Worm (Caenorhabditis elegans) whole organism, young adult: ENCODE measurements around the gene tra-2.
A peak's percentile ranks its signal among the peaks of the same experiment; 100 is the strongest.

Experiments
- B0019.2 ChIP-seq: fragments of 200-800 bp; sonication (Bioruptor generic); conservative IDR thresholded peaks from 2 replicates; pipeline ENCODE4 v1.3.6; 2022; ENCODE audit warnings: missing genetic modification reagents, missing genetic modification characterization, missing compliant biosample characterization
- B0336.3 ChIP-seq: fragments of 200-800 bp; sonication (Bioruptor generic); IDR thresholded peaks from 2 replicates; pipeline ENCODE4 v1.3.6; 2022; ENCODE audit warnings: missing genetic modification characterization, missing compliant biosample characterization
- F10E7.11 ChIP-seq: sonication (generic microtip); optimal IDR thresholded peaks from 2 replicates; lab custom pipeline; 2017; ENCODE audit warnings: mild to moderate bottlenecking, missing genetic modification characterization, moderate library complexity, missing compliant biosample characterization
- F22D6.2 ChIP-seq: sonication (generic microtip); optimal IDR thresholded peaks from 2 replicates; lab custom pipeline; 2016; ENCODE audit warnings: mild to moderate bottlenecking, missing genetic modification characterization, missing compliant biosample characterization
- F33H1.4 ChIP-seq: fragments of 200-800 bp; sonication (Bioruptor generic); IDR thresholded peaks from 2 replicates; pipeline ENCODE4 v1.3.6; 2022; ENCODE audit warnings: missing genetic modification reagents, missing genetic modification characterization, missing compliant biosample characterization
- F37B4.10 ChIP-seq: fragments of 200-800 bp; sonication (Bioruptor generic); IDR thresholded peaks from 2 replicates; pipeline ENCODE4 v1.3.6; 2022; ENCODE audit warnings: missing genetic modification characterization, missing compliant biosample characterization
- F49E8.2 ChIP-seq: sonication (generic microtip); optimal IDR thresholded peaks from 3 replicates; lab custom pipeline; 2017; ENCODE audit warnings: missing genetic modification characterization, mild to moderate bottlenecking, missing compliant biosample characterization, antibody characterized with exemption, moderate library complexity; ENCODE audit not compliant: insufficient read depth
- F52B5.7 ChIP-seq: sonication (generic microtip); optimal IDR thresholded peaks from 2 replicates; lab custom pipeline; 2016; ENCODE audit warnings: mild to moderate bottlenecking, missing genetic modification characterization, missing compliant biosample characterization
- F57A8.1 ChIP-seq: fragments of 200-800 bp; sonication (Bioruptor generic); optimal IDR thresholded peaks from 2 replicates; lab custom pipeline; 2018; ENCODE audit warnings: mild to moderate bottlenecking, missing genetic modification characterization, moderate library complexity, missing compliant biosample characterization
- K11D2.4 ChIP-seq: fragments of 200-800 bp; sonication (Bioruptor generic); IDR thresholded peaks from 2 replicates; pipeline ENCODE4 v1.3.6; 2022; ENCODE audit warnings: missing genetic modification reagents, missing genetic modification characterization, missing compliant biosample characterization
- T07F8.4 ChIP-seq: sonication (generic microtip); optimal IDR thresholded peaks from 2 replicates; lab custom pipeline; 2016; ENCODE audit warnings: mild to moderate bottlenecking, missing genetic modification characterization, moderate library complexity, missing compliant biosample characterization
- Y56A3A.18 ChIP-seq: fragments of 200-800 bp; sonication (Bioruptor generic); IDR thresholded peaks from 2 replicates; pipeline ENCODE4 v1.3.6; 2022; ENCODE audit warnings: missing genetic modification reagents, missing genetic modification characterization, missing compliant biosample characterization
- Y67H2A.10 ChIP-seq: fragments of 200-800 bp; sonication (Bioruptor generic); conservative IDR thresholded peaks from 2 replicates; pipeline ENCODE4 v1.3.6; 2022; ENCODE audit warnings: missing genetic modification reagents, missing genetic modification characterization, missing compliant biosample characterization
- ZK185.1 ChIP-seq: sonication (generic microtip); optimal IDR thresholded peaks from 2 replicates; lab custom pipeline; 2016; ENCODE audit warnings: mild to moderate bottlenecking, missing genetic modification characterization, missing compliant biosample characterization; ENCODE audit not compliant: poor library complexity, severe bottlenecking
- akir-1 ChIP-seq: fragments of 200-800 bp; sonication (Bioruptor generic); optimal IDR thresholded peaks from 2 replicates; lab custom pipeline; 2018; ENCODE audit warnings: mild to moderate bottlenecking, missing genetic modification characterization, moderate library complexity, missing compliant biosample characterization
- atf-7 ChIP-seq: sonication (generic microtip); optimal IDR thresholded peaks from 2 replicates; lab custom pipeline; 2017; ENCODE audit warnings: mild to moderate bottlenecking, missing genetic modification characterization, missing compliant biosample characterization
- bed-1 ChIP-seq: fragments of 200-800 bp; sonication (Bioruptor generic); IDR thresholded peaks from 2 replicates; pipeline ENCODE4 v1.3.6; 2022; ENCODE audit warnings: missing genetic modification reagents, missing genetic modification characterization, missing compliant biosample characterization
- ccch-3 ChIP-seq: fragments of 200-800 bp; sonication (Bioruptor generic); optimal IDR thresholded peaks from 2 replicates; lab custom pipeline; 2018; ENCODE audit warnings: mild to moderate bottlenecking, missing genetic modification characterization, missing compliant biosample characterization
- ceh-100 ChIP-seq: fragments of 200-800 bp; sonication (Bioruptor generic); IDR thresholded peaks from 2 replicates; pipeline ENCODE4 v1.3.6; 2022; ENCODE audit warnings: missing genetic modification reagents, missing genetic modification characterization, missing compliant biosample characterization
- ceh-27 ChIP-seq: fragments of 200-800 bp; sonication (Bioruptor generic); optimal IDR thresholded peaks from 2 replicates; lab custom pipeline; 2018; ENCODE audit warnings: mild to moderate bottlenecking, missing genetic modification characterization, moderate library complexity, missing compliant biosample characterization
- efl-1 ChIP-seq: fragments of 150-350 bp; optimal IDR thresholded peaks from 2 replicates; lab custom pipeline; 2014; ENCODE audit warnings: missing biosample characterization, missing genetic modification reagents, missing genetic modification characterization
- egl-18 ChIP-seq: fragments of 200-800 bp; sonication (Bioruptor generic); IDR thresholded peaks from 2 replicates; pipeline ENCODE4 v1.3.6; 2022; ENCODE audit warnings: missing genetic modification reagents, missing genetic modification characterization, missing compliant biosample characterization
- him-1 ChIP-seq: sonication (generic microtip); optimal IDR thresholded peaks from 2 replicates; lab custom pipeline; 2016; ENCODE audit warnings: missing genotype, missing genetic modification reagents, missing genetic modification characterization, missing compliant biosample characterization
- hsf-1 ChIP-seq: fragments of 200-800 bp; sonication (Bioruptor generic); IDR thresholded peaks from 2 replicates; pipeline ENCODE4 v1.3.6; 2022; ENCODE audit warnings: missing genetic modification reagents, missing genetic modification characterization, missing compliant biosample characterization
- lag-1 ChIP-seq: fragments of 200-800 bp; sonication (Bioruptor generic); IDR thresholded peaks from 2 replicates; pipeline ENCODE4 v1.3.6; 2022; ENCODE audit warnings: missing genetic modification reagents, missing genetic modification characterization, missing compliant biosample characterization
- let-526 ChIP-seq: fragments of 200-800 bp; sonication (Bioruptor generic); IDR thresholded peaks from 2 replicates; pipeline ENCODE4 v1.3.6; 2022; ENCODE audit warnings: missing genetic modification reagents, missing genetic modification characterization, missing compliant biosample characterization
- lin-35 ChIP-seq, 3 experiments: fragments of 150-350 bp in 2 of 3; sonication (generic microtip) in 1 of 3; optimal IDR thresholded peaks; 2 replicates each; lab custom pipeline; 2014 to 2018; ENCODE audit warnings: missing biosample characterization in 3 of 3, missing genetic modification characterization in 3 of 3, missing genetic modification reagents in 3 of 3
- lsl-1 ChIP-seq: fragments of 200-800 bp; sonication (Bioruptor generic); optimal IDR thresholded peaks from 2 replicates; lab custom pipeline; 2018; ENCODE audit warnings: mild to moderate bottlenecking, missing genetic modification characterization, moderate library complexity, missing compliant biosample characterization
- madf-3 ChIP-seq: fragments of 200-800 bp; sonication (Bioruptor generic); IDR thresholded peaks from 2 replicates; pipeline ENCODE4 v1.3.6; 2022; ENCODE audit warnings: missing genetic modification reagents, missing genetic modification characterization, missing compliant biosample characterization
- madf-8 ChIP-seq: fragments of 200-800 bp; sonication (Bioruptor generic); conservative IDR thresholded peaks from 2 replicates; pipeline ENCODE4 v1.3.6; 2022; ENCODE audit warnings: missing genetic modification reagents, missing genetic modification characterization, missing compliant biosample characterization
- mcd-1 ChIP-seq: fragments of 200-800 bp; sonication (Bioruptor generic); IDR thresholded peaks from 2 replicates; pipeline ENCODE4 v1.3.6; 2022; ENCODE audit warnings: missing genetic modification reagents, missing genetic modification characterization, missing compliant biosample characterization
- mel-28 ChIP-seq: sonication (generic microtip); optimal IDR thresholded peaks from 2 replicates; lab custom pipeline; 2016; ENCODE audit warnings: borderline replicate concordance, mild to moderate bottlenecking, missing genetic modification characterization, missing compliant biosample characterization
- nfyb-1 ChIP-seq: fragments of 200-800 bp; sonication (Bioruptor generic); IDR thresholded peaks from 2 replicates; pipeline ENCODE4 v1.3.6; 2022; ENCODE audit warnings: missing genetic modification reagents, missing genetic modification characterization, missing compliant biosample characterization
- pbrm-1 ChIP-seq: fragments of 200-800 bp; sonication (Bioruptor generic); IDR thresholded peaks from 2 replicates; pipeline ENCODE4 v1.3.6; 2022; ENCODE audit warnings: missing genetic modification reagents, missing genetic modification characterization, missing compliant biosample characterization
- rcor-1 ChIP-seq: fragments of 200-800 bp; sonication (Bioruptor generic); IDR thresholded peaks from 2 replicates; pipeline ENCODE4 v1.3.6; 2022; ENCODE audit warnings: missing genetic modification reagents, missing genetic modification characterization, missing compliant biosample characterization
- rpc-1 ChIP-seq, 2 experiments: fragments of 150-350 bp in 1 of 2; sonication (generic microtip) in 1 of 2; optimal IDR thresholded peaks; 2 replicates each; lab custom pipeline; 2014 to 2018; ENCODE audit warnings: missing biosample characterization in 1 of 2, missing genetic modification characterization in 1 of 2, missing genetic modification reagents in 1 of 2, missing genotype in 1 of 2
- sea-2 ChIP-seq: fragments of 200-800 bp; sonication (Bioruptor generic); IDR thresholded peaks from 2 replicates; pipeline ENCODE4 v1.3.6; 2022; ENCODE audit warnings: missing genetic modification characterization, missing compliant biosample characterization
- snpc-4 ChIP-seq, 5 experiments: fragments of 150-350 bp in 1 of 5; sonication (generic microtip) in 4 of 5; optimal IDR thresholded peaks; 2 replicates each; lab custom pipeline; 2014 to 2018; ENCODE audit warnings: missing genetic modification characterization in 5 of 5, missing biosample characterization in 3 of 5, antibody characterized with exemption in 2 of 5, mild to moderate bottlenecking in 2 of 5, missing compliant biosample characterization in 2 of 5, missing genotype in 2 of 5, moderate library complexity in 2 of 5, missing genetic modification reagents in 1 of 5
- unc-130 ChIP-seq: sonication (generic microtip); optimal IDR thresholded peaks from 2 replicates; lab custom pipeline; 2016; ENCODE audit warnings: missing genetic modification reagents, missing genetic modification characterization, missing compliant biosample characterization
- xnd-1 ChIP-seq: sonication (generic microtip); optimal IDR thresholded peaks from 2 replicates; lab custom pipeline; 2016; ENCODE audit warnings: missing genotype, missing genetic modification reagents, missing genetic modification characterization, missing compliant biosample characterization
- ztf-18 ChIP-seq: sonication (generic microtip); optimal IDR thresholded peaks from 2 replicates; lab custom pipeline; 2016; ENCODE audit warnings: missing genotype, mild to moderate bottlenecking, missing genetic modification characterization, missing compliant biosample characterization

Gene tra-2

ce11 chrII:6913309-6913708 is 52.2 kb downstream of the tra-2 start, which contains the start of gene cyn-10 (continued):
- TF ChIP-seq snpc-4 (GFP tag; optimal IDR thresholded peaks at IDR 0.05; lab: Kevin White, UChicago) (no peak), snpc-4 (tag; optimal IDR thresholded peaks at IDR 0.05; lab: Kevin White, UChicago) (peak in 1 of 4 experiments; percentile 4), let-526 (peak; percentile 86; the same call in 1 of the 2 replicates), egl-18 (GFP tag; lab: Robert Waterston, UW) (0 out of 2 replicates have a peak, but pooled peaks have one; percentile 54), ztf-18 (tag; lab: Kevin White, UChicago) (no peak), lag-1 (GFP tag; lab: Robert Waterston, UW) (0 out of 2 replicates have a peak, but pooled peaks have one; percentile 51), F33H1.4 (GFP tag; lab: Robert Waterston, UW) (peak; percentile 58), ceh-100 (GFP tag; lab: Robert Waterston, UW) (peak; percentile 74), madf-8 (GFP tag; lab: Robert Waterston, UW) (peak; percentile 68), B0019.2 (peak; percentile 68; the same call in 1 of the 2 replicates), atf-7 (peak; percentile 21), ceh-27 (GFP tag; lab: Kevin White, UChicago) (peak; percentile 85), F52B5.7 (no peak), xnd-1 (tag; lab: Kevin White, UChicago) (peak; percentile 39), efl-1 (GFP tag; lab: Kevin White, UChicago) (peak; percentile 65), hsf-1 (GFP tag; lab: Robert Waterston, UW) (peak; percentile 54), F57A8.1 (GFP tag; lab: Kevin White, UChicago) (no peak), lsl-1 (GFP tag; lab: Kevin White, UChicago) (peak; percentile 38), F49E8.2 (tag; lab: Kevin White, UChicago) (no peak), rcor-1 (peak; percentile 72), Y67H2A.10 (GFP tag; lab: Robert Waterston, UW) (peak; percentile 55; the same call in 1 of the 2 replicates), mcd-1 (peak; percentile 84), ccch-3 (GFP tag; lab: Kevin White, UChicago) (peak; percentile 69), pbrm-1 (GFP tag; lab: Robert Waterston, UW) (peak; percentile 72; the same call in 1 of the 2 replicates), mel-28 (no peak), unc-130 (GFP tag; lab: Kevin White, UChicago) (peak; percentile 84), B0336.3 (no peak), T07F8.4 (no peak), K11D2.4 (GFP tag; lab: Robert Waterston, UW) (peak; percentile 60; the same call in 1 of the 2 replicates), F10E7.11 (tag; lab: Kevin White, UChicago) (peak; percentile 56), F37B4.10 (no peak), Y56A3A.18 (GFP tag; lab: Robert Waterston, UW) (no peak), rpc-1 (optimal IDR thresholded peaks at IDR 0.05; lab: Kevin White, UChicago) (no peak), rpc-1 (tag; optimal IDR thresholded peaks at IDR 0.05; lab: Kevin White, UChicago) (no peak), ZK185.1 (peak; percentile 92), him-1 (tag; lab: Kevin White, UChicago) (peak; percentile 73), lin-35 (GFP tag; optimal IDR thresholded peaks at IDR 0.05; lab: Kevin White, UChicago) (peak in 2 of 3 experiments; percentile 42 to 94), F22D6.2 (tag; lab: Kevin White, UChicago) (peak; percentile 71), bed-1 (GFP tag; lab: Robert Waterston, UW) (0 out of 2 replicates have a peak, but pooled peaks have one; percentile 36), sea-2 (GFP tag; lab: Robert Waterston, UW) (no peak), akir-1 (GFP tag; lab: Kevin White, UChicago) (peak; percentile 20), nfyb-1 (peak; percentile 65; the same call in 1 of the 2 replicates), madf-3 (GFP tag; lab: Robert Waterston, UW) (no peak)
